Fruit fly (Drosophila melanogaster) whole organism, embryonic: ENCODE measurements around the gene drn.

Source experiments
- B-H1 ChIP-seq: fragments of 200-800 bp; sonication (Bioruptor generic); IDR thresholded peaks from 3 replicates; pipeline ENCODE4 v1.3.6; 2022; ENCODE audit warnings: missing biosample characterization, missing genetic modification characterization
- CG11398 ChIP-seq: fragments of 200-800 bp; sonication (Bioruptor generic); optimal IDR thresholded peaks from 2 replicates; lab custom pipeline; 2016; ENCODE audit warnings: missing biosample characterization, missing genetic modification characterization
- CG12236 ChIP-seq: fragments of 200-800 bp; sonication (Bioruptor generic); optimal IDR thresholded peaks from 2 replicates; lab custom pipeline; 2016; ENCODE audit warnings: missing biosample characterization, missing genetic modification characterization
- CG12659 ChIP-seq: fragments of 200-800 bp; sonication (Bioruptor generic); optimal IDR thresholded peaks from 3 replicates; lab custom pipeline; 2017; ENCODE audit warnings: mild to moderate bottlenecking, missing biosample characterization, missing genetic modification reagents, missing genetic modification characterization
- CG12942 ChIP-seq: fragments of 200-800 bp; sonication (Bioruptor generic); optimal IDR thresholded peaks from 3 replicates; lab custom pipeline; 2016; ENCODE audit warnings: missing biosample characterization, missing genetic modification characterization
- CG13296 ChIP-seq: fragments of 200-800 bp; sonication (Bioruptor generic); optimal IDR thresholded peaks from 3 replicates; lab custom pipeline; 2018; ENCODE audit warnings: missing biosample characterization, mild to moderate bottlenecking, missing genetic modification characterization
- CG14667 ChIP-seq: fragments of 200-800 bp; sonication (Bioruptor generic); IDR thresholded peaks from 2 replicates; pipeline ENCODE4 v1.3.6; 2022; ENCODE audit warnings: missing biosample characterization, missing genetic modification characterization
- CG14965 ChIP-seq: fragments of 200-800 bp; sonication (Bioruptor generic); optimal IDR thresholded peaks from 2 replicates; lab custom pipeline; 2016; ENCODE audit warnings: missing biosample characterization, missing genetic modification characterization, borderline replicate concordance
- CG15011 ChIP-seq: fragments of 200-800 bp; sonication (Bioruptor generic); optimal IDR thresholded peaks from 3 replicates; lab custom pipeline; 2018; ENCODE audit warnings: missing biosample characterization, mild to moderate bottlenecking, missing genetic modification characterization
- CG15269 ChIP-seq: fragments of 200-800 bp; sonication (Bioruptor generic); optimal IDR thresholded peaks from 2 replicates; lab custom pipeline; 2018; ENCODE audit warnings: missing biosample characterization, mild to moderate bottlenecking, missing genetic modification characterization, moderate library complexity
- CG17385 ChIP-seq: fragments of 200-800 bp; sonication (Bioruptor generic); optimal IDR thresholded peaks from 3 replicates; lab custom pipeline; 2018; ENCODE audit warnings: missing biosample characterization, mild to moderate bottlenecking, missing genetic modification characterization
- CG17829 ChIP-seq: fragments of 200-800 bp; optimal IDR thresholded peaks from 2 replicates; lab custom pipeline; 2019; ENCODE audit warnings: missing biosample characterization, mild to moderate bottlenecking, missing genetic modification characterization, moderate library complexity
- CG18599 ChIP-seq: fragments of 200-800 bp; sonication (Bioruptor generic); optimal IDR thresholded peaks from 3 replicates; lab custom pipeline; 2017; ENCODE audit warnings: missing biosample characterization, missing genetic modification characterization, mild to moderate bottlenecking, moderate library complexity, missing genetic modification reagents
- CG18619 ChIP-seq: fragments of 200-800 bp; sonication (Bioruptor generic); optimal IDR thresholded peaks from 3 replicates; lab custom pipeline; 2017; ENCODE audit warnings: missing biosample characterization, mild to moderate bottlenecking, missing genetic modification characterization
- CG2129 ChIP-seq: fragments of 200-800 bp; sonication (Bioruptor generic); IDR thresholded peaks from 2 replicates; pipeline ENCODE4 v1.3.6; 2022; ENCODE audit warnings: missing biosample characterization, missing genetic modification characterization; ENCODE audit not compliant: partially characterized antibody
- CG34422 ChIP-seq: fragments of 200-800 bp; sonication (Bioruptor generic); IDR thresholded peaks from 3 replicates; pipeline ENCODE4 v1.3.6; 2022; ENCODE audit warnings: missing biosample characterization, missing genetic modification characterization
- CG3838 ChIP-seq: fragments of 200-800 bp; sonication (Bioruptor generic); optimal IDR thresholded peaks from 3 replicates; lab custom pipeline; 2016; ENCODE audit warnings: missing biosample characterization, missing genetic modification characterization
- CG3847 ChIP-seq: fragments of 200-800 bp; sonication (Bioruptor generic); IDR thresholded peaks from 2 replicates; pipeline ENCODE4 v1.3.6; 2022; ENCODE audit warnings: missing biosample characterization, missing genetic modification characterization
- CG4707 ChIP-seq: fragments of 200-800 bp; sonication (Bioruptor generic); optimal IDR thresholded peaks from 2 replicates; lab custom pipeline; 2018; ENCODE audit warnings: missing biosample characterization, mild to moderate bottlenecking, missing genetic modification characterization, moderate library complexity
- CG4820 ChIP-seq: fragments of 200-800 bp; sonication (Bioruptor generic); optimal IDR thresholded peaks from 3 replicates; lab custom pipeline; 2016; ENCODE audit warnings: missing biosample characterization, missing genetic modification characterization
- CG6254 ChIP-seq: fragments of 200-800 bp; sonication (Bioruptor generic); optimal IDR thresholded peaks from 3 replicates; lab custom pipeline; 2017; ENCODE audit warnings: mild to moderate bottlenecking, missing biosample characterization, missing genetic modification reagents, missing genetic modification characterization
- CG7271 ChIP-seq: fragments of 200-800 bp; sonication (Bioruptor generic); optimal IDR thresholded peaks from 2 replicates; lab custom pipeline; 2018; ENCODE audit warnings: missing biosample characterization, mild to moderate bottlenecking, missing genetic modification characterization, moderate library complexity
- HmgD ChIP-seq: fragments of 200-800 bp; sonication (Bioruptor generic); optimal IDR thresholded peaks from 3 replicates; lab custom pipeline; 2016; ENCODE audit warnings: missing biosample characterization, missing genetic modification characterization
- Hr78 ChIP-seq, 2 experiments: fragments of 200-800 bp in 1 of 2; fragments of >200 bp in 1 of 2; sonication (Bioruptor generic) in 1 of 2; optimal IDR thresholded peaks; 2 replicates each; lab custom pipeline; 2017 to 2019; ENCODE audit warnings: missing biosample characterization in 2 of 2, missing genetic modification characterization in 2 of 2, mild to moderate bottlenecking in 1 of 2, moderate library complexity in 1 of 2
- Hsf ChIP-seq: fragments of 200-800 bp; sonication (Bioruptor generic); optimal IDR thresholded peaks from 3 replicates; lab custom pipeline; 2016; ENCODE audit warnings: missing biosample characterization, missing genetic modification characterization
- MESR4 ChIP-seq: fragments of 200-800 bp; sonication (Bioruptor generic); optimal IDR thresholded peaks from 2 replicates; lab custom pipeline; 2018; ENCODE audit warnings: missing biosample characterization, mild to moderate bottlenecking, missing genetic modification characterization, moderate library complexity
- Sox102F ChIP-seq: fragments of 200-800 bp; sonication (Bioruptor generic); optimal IDR thresholded peaks from 2 replicates; lab custom pipeline; 2018; ENCODE audit warnings: missing biosample characterization, mild to moderate bottlenecking, missing genetic modification characterization, moderate library complexity
- Stat92E ChIP-seq, 3 experiments: fragments of >200 bp in 2 of 3; fragments of 200-800 bp in 1 of 3; sonication (Bioruptor generic) in 1 of 3; optimal IDR thresholded peaks; 2 replicates each; lab custom pipeline; 2017 to 2019; ENCODE audit warnings: missing biosample characterization in 3 of 3, missing genetic modification characterization in 3 of 3, mild to moderate bottlenecking in 1 of 3, moderate library complexity in 1 of 3
- Usf ChIP-seq: fragments of 200-800 bp; sonication (Bioruptor generic); optimal IDR thresholded peaks from 2 replicates; lab custom pipeline; 2017; ENCODE audit warnings: missing genotype, missing biosample characterization, missing genetic modification characterization
- ash1 ChIP-seq: fragments of 200-800 bp; sonication (Bioruptor generic); optimal IDR thresholded peaks from 2 replicates; lab custom pipeline; 2018; ENCODE audit warnings: missing biosample characterization, mild to moderate bottlenecking, missing genetic modification characterization
- cg ChIP-seq: fragments of 200-800 bp; sonication (Bioruptor generic); optimal IDR thresholded peaks from 3 replicates; lab custom pipeline; 2019; ENCODE audit warnings: missing biosample characterization, mild to moderate bottlenecking, missing genetic modification characterization, moderate library complexity
- crol ChIP-seq: fragments of 200-800 bp; sonication (Bioruptor generic); IDR thresholded peaks from 2 replicates; pipeline ENCODE4 v1.3.6; 2022; ENCODE audit warnings: missing biosample characterization, missing genetic modification characterization
- dpn ChIP-seq, 2 experiments: fragments of 200-800 bp; sonication (Bioruptor generic); optimal IDR thresholded peaks; 3 replicates each; lab custom pipeline; 2016; ENCODE audit warnings: missing biosample characterization in 2 of 2, missing genetic modification characterization in 2 of 2
- dysf ChIP-seq: fragments of 200-800 bp; sonication (Bioruptor generic); IDR thresholded peaks from 3 replicates; pipeline ENCODE4 v1.3.6; 2022; ENCODE audit warnings: missing biosample characterization, missing genetic modification characterization
- emc ChIP-seq: fragments of 200-800 bp; sonication (Bioruptor generic); optimal IDR thresholded peaks from 2 replicates; lab custom pipeline; 2016; ENCODE audit warnings: missing biosample characterization, missing genetic modification characterization
- exex ChIP-seq: fragments of 200-800 bp; sonication (Bioruptor generic); optimal IDR thresholded peaks from 4 replicates; lab custom pipeline; 2018; ENCODE audit warnings: missing biosample characterization, mild to moderate bottlenecking, missing genetic modification characterization, moderate library complexity
- insv ChIP-seq, 2 experiments: fragments of 200-800 bp; sonication (Bioruptor generic); optimal IDR thresholded peaks; 3 replicates each; lab custom pipeline; 2016 to 2018; ENCODE audit warnings: missing biosample characterization in 2 of 2, missing genetic modification characterization in 2 of 2
- jing ChIP-seq: fragments of 200-800 bp; sonication (Bioruptor generic); optimal IDR thresholded peaks from 2 replicates; lab custom pipeline; 2018; ENCODE audit warnings: missing biosample characterization, mild to moderate bottlenecking, missing genetic modification characterization
- salm ChIP-seq: fragments of 200-800 bp; sonication (Bioruptor generic); optimal IDR thresholded peaks from 2 replicates; lab custom pipeline; 2018; ENCODE audit warnings: missing biosample characterization, mild to moderate bottlenecking, missing genetic modification characterization
- sc ChIP-seq, 3 experiments: fragments of >200 bp in 2 of 3; fragments of 200-800 bp in 1 of 3; sonication (Bioruptor generic) in 1 of 3; optimal IDR thresholded peaks; 2 replicates in 2 of 3; 3 replicates in 1 of 3; lab custom pipeline; 2017; ENCODE audit warnings: mild to moderate bottlenecking in 1 of 3, missing biosample characterization in 1 of 3, missing genetic modification characterization in 1 of 3, missing genetic modification reagents in 1 of 3
- seq ChIP-seq: fragments of 200-800 bp; sonication (Bioruptor generic); IDR thresholded peaks from 2 replicates; pipeline ENCODE4 v1.3.6; 2022; ENCODE audit warnings: missing biosample characterization, missing genetic modification characterization
- sna ChIP-seq: fragments of 200-800 bp; sonication (Bioruptor generic); IDR thresholded peaks from 2 replicates; pipeline ENCODE4 v1.3.6; 2022; ENCODE audit warnings: missing biosample characterization, missing genetic modification characterization; ENCODE audit not compliant: partially characterized antibody
- tgo ChIP-seq: fragments of 200-800 bp; sonication (Bioruptor generic); IDR thresholded peaks from 3 replicates; pipeline ENCODE4 v1.3.6; 2022; ENCODE audit warnings: missing biosample characterization, missing genetic modification characterization
- toy ChIP-seq: fragments of 200-800 bp; sonication (Bioruptor generic); IDR thresholded peaks from 2 replicates; pipeline ENCODE4 v1.3.6; 2022; ENCODE audit warnings: missing biosample characterization, missing genetic modification characterization
- tup ChIP-seq: fragments of 200-800 bp; sonication (Bioruptor generic); optimal IDR thresholded peaks from 2 replicates; lab custom pipeline; 2016; ENCODE audit warnings: missing biosample characterization, mild to moderate bottlenecking, missing genetic modification characterization, moderate library complexity
- unpg ChIP-seq: fragments of 200-800 bp; sonication (Bioruptor generic); optimal IDR thresholded peaks from 3 replicates; lab custom pipeline; 2018; ENCODE audit warnings: missing biosample characterization, mild to moderate bottlenecking, missing genetic modification characterization, moderate library complexity
- zf30C ChIP-seq: fragments of 200-800 bp; sonication (Bioruptor generic); optimal IDR thresholded peaks from 3 replicates; lab custom pipeline; 2018; ENCODE audit warnings: missing biosample characterization, mild to moderate bottlenecking, missing genetic modification characterization

The drn gene

dm6 chr3R:9340425-9341188, 591 bp downstream of the drn start (continued):
- TF ChIP-seq sna (GFP tag; lab: Robert Waterston, UW) = no peak
- TF ChIP-seq Sox102F (GFP tag; lab: Kevin White, UChicago) = peak; percentile 92
- TF ChIP-seq sc (optimal IDR thresholded peaks at IDR 0.05; lab: Kevin White, UChicago) = no peak
- TF ChIP-seq sc (GFP tag; optimal IDR thresholded peaks at IDR 0.05; lab: Kevin White, UChicago) = peak; percentile 86
- no peak for TF ChIP-seq zf30C (GFP tag; lab: Kevin White, UChicago)
- peak; percentile 82 for TF ChIP-seq CG4820 (GFP tag; lab: Kevin White, UChicago)
- TF ChIP-seq cg = no peak
- peak; percentile 80 for TF ChIP-seq CG6254
- TF ChIP-seq dysf (GFP tag; lab: Robert Waterston, UW) = peak; percentile 92
- TF ChIP-seq Stat92E (GFP tag; optimal IDR thresholded peaks at IDR 0.05; lab: Kevin White, UChicago) = no peak
- TF ChIP-seq CG14965 (GFP tag; lab: Kevin White, UChicago) = no peak
- peak; percentile 59 for TF ChIP-seq jing (GFP tag; lab: Kevin White, UChicago)
- TF ChIP-seq CG3838 (GFP tag; lab: Kevin White, UChicago) = peak; percentile 48
- no peak for TF ChIP-seq crol
- TF ChIP-seq CG2129 (GFP tag; lab: Robert Waterston, UW) = no peak
- peak; percentile 94 for TF ChIP-seq CG12659 (GFP tag; lab: Kevin White, UChicago)
- TF ChIP-seq CG3847 = peak; percentile 85
- TF ChIP-seq CG15011 (GFP tag; lab: Kevin White, UChicago) = peak; percentile 79
- TF ChIP-seq unpg = peak; percentile 85
- TF ChIP-seq CG18619 (GFP tag; lab: Kevin White, UChicago) = peak; percentile 92
- TF ChIP-seq tup = peak; percentile 75
- TF ChIP-seq tgo (GFP tag; lab: Robert Waterston, UW) = peak; percentile 77
- TF ChIP-seq CG17829 = peak; percentile 93
- peak; percentile 75 for TF ChIP-seq salm (tag; lab: Kevin White, UChicago)
- TF ChIP-seq CG18599 (GFP tag; lab: Kevin White, UChicago) = peak; percentile 91
- peak; percentile 80 for TF ChIP-seq CG34422 (GFP tag; lab: Robert Waterston, UW)
- peak; percentile 74 for TF ChIP-seq seq
- TF ChIP-seq CG17385 (GFP tag; lab: Kevin White, UChicago) = peak; percentile 89
- TF ChIP-seq CG7271 (tag; lab: Kevin White, UChicago) = peak; percentile 36
- TF ChIP-seq CG12236 (GFP tag; lab: Kevin White, UChicago) = no peak
- TF ChIP-seq CG13296 (GFP tag; lab: Kevin White, UChicago) = peak; percentile 91
- peak; percentile 71 for TF ChIP-seq Hsf
- peak; percentile 65 for TF ChIP-seq exex (tag; lab: Kevin White, UChicago)
- TF ChIP-seq insv (GFP tag; optimal IDR thresholded peaks at IDR 0.05; lab: Kevin White, UChicago) = peak in 1 of 2 experiments; percentile 65
- TF ChIP-seq dpn (GFP tag; optimal IDR thresholded peaks at IDR 0.05; lab: Kevin White, UChicago) = peak; percentile 74 to 91
- TF ChIP-seq Hr78 (GFP tag; optimal IDR thresholded peaks at IDR 0.05; lab: Kevin White, UChicago) = peak in 1 of 2 experiments; percentile 69
- TF ChIP-seq CG11398 (GFP tag; lab: Kevin White, UChicago) = peak; percentile 51
- peak; percentile 94 for TF ChIP-seq CG15269 (tag; lab: Kevin White, UChicago)
- TF ChIP-seq CG12942 (GFP tag; lab: Kevin White, UChicago) = peak; percentile 87
- peak; percentile 64 for TF ChIP-seq HmgD (GFP tag; lab: Kevin White, UChicago)
- TF ChIP-seq toy (GFP tag; lab: Robert Waterston, UW) = 0 out of 2 replicates have a peak, but pooled peaks have one; percentile 65
- TF ChIP-seq Usf (GFP tag; lab: Kevin White, UChicago) = peak; percentile 83
- TF ChIP-seq emc (GFP tag; lab: Kevin White, UChicago) = peak; percentile 23
- peak; percentile 12 for TF ChIP-seq ash1 (GFP tag; lab: Kevin White, UChicago)
- no peak for TF ChIP-seq MESR4 (GFP tag; lab: Kevin White, UChicago)
- TF ChIP-seq CG14667 = peak; percentile 77
- TF ChIP-seq CG4707 (GFP tag; lab: Kevin White, UChicago) = peak; percentile 70
- TF ChIP-seq B-H1 (GFP tag; lab: Robert Waterston, UW) = peak; percentile 55; the same call in 2 of the 3 replicates
